Fruit fly (Drosophila melanogaster): ENCODE data around the gene Ggamma30A.

DNA sequence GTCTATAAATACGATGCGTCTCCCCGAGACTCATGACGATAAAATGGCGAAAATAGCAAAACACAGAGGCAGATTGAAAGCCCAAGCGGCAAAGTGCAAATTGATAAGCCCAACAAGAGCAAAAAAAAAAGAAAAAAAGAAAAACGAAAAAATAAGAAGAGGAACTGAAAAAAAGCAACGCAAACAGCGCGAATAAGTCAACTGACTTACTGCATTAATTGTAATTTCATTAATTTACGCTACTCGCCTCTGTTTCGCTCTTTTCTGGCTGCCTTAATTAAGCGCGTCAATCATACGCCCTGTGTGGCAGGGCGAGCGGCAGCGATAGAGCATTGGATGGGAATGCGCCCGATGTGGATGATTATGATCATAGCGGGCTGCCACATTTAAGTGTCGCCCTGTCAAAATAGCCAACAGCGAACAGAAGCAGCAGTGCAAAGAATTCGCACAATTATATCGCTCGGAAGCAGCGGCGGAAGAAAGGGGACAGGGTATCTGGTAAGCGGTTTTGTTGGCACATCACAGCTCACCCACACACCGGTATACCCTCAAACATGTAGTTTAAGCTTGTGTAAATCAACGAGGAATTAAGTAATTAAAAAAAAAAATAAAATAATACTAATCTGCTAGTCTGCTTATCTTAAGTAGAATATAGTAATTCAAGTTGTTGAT lies 24.5 kb upstream of the Ggamma30A start:
- no peak for TF ChIP-seq CG11294 (GFP tag; IDR thresholded peaks at IDR 0.05)
- TF ChIP-seq Eip78C (GFP tag) = peak; percentile 71
- no peak for TF ChIP-seq Blimp-1 (GFP tag; optimal IDR thresholded peaks at IDR 0.05)
- peak; percentile 31; the same call in 1 of the 2 replicates for TF ChIP-seq Gug (GFP tag; IDR thresholded peaks at IDR 0.05)
- TF ChIP-seq Hr38 (GFP tag; optimal IDR thresholded peaks at IDR 0.05) = no peak
- no peak for TF ChIP-seq CG4318 (GFP tag; optimal IDR thresholded peaks at IDR 0.05)
- TF ChIP-seq fd59A (GFP tag; optimal IDR thresholded peaks at IDR 0.05) = no peak
- peak; percentile 70 for TF ChIP-seq Lpt (GFP tag; optimal IDR thresholded peaks at IDR 0.05)
- TF ChIP-seq CG6808 (GFP tag; optimal IDR thresholded peaks at IDR 0.05) = peak; percentile 75
- TF ChIP-seq pdm3 (GFP tag; optimal IDR thresholded peaks at IDR 0.05) = peak; percentile 35
- peak; percentile 58 for TF ChIP-seq achi (GFP tag; optimal IDR thresholded peaks at IDR 0.05)
- TF ChIP-seq spab (GFP tag; optimal IDR thresholded peaks at IDR 0.05) = peak; percentile 52
